Worm (Caenorhabditis elegans) whole organism, late embryonic: ENCODE measurements around the gene gpa-18.

Source experiments
- C08G9.2 ChIP-seq: sonication (generic microtip); optimal IDR thresholded peaks from 2 replicates; lab custom pipeline; 2016; ENCODE audit warnings: mild to moderate bottlenecking, missing genetic modification characterization, moderate library complexity, missing compliant biosample characterization
- che-1 ChIP-seq: sonication (generic microtip); optimal IDR thresholded peaks from 2 replicates; lab custom pipeline; 2016; ENCODE audit warnings: mild to moderate bottlenecking, missing genetic modification characterization, missing compliant biosample characterization
- dmd-4 ChIP-seq: sonication (generic microtip); optimal IDR thresholded peaks from 2 replicates; lab custom pipeline; 2016; ENCODE audit warnings: borderline replicate concordance, missing genetic modification characterization, missing compliant biosample characterization

DNA sequence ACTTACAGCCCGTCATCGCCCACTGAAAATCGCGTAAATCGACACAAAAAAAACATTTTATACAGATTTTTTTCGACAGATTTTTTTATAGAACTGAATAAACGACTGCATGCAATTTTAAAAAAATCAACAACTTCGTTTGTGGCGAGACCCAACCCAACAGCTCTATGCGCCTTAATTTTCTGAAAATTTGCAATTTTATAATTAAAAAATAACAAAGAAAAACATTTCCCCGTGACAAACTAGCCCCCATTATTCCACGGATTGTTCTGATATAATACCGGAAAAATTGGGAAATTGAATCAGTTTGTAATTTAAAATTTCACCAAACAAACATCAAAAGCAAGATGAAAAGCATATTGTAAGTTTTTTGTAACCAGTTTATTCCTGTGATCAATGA is 29.4 kb downstream of the gpa-18 start, which contains the start of gene ptp-5.1:
- TF ChIP-seq dmd-4 (no peak), C08G9.2 (tag; lab: Kevin White, UChicago) (no peak), che-1 (tag; lab: Kevin White, UChicago) (no peak)
